Worm (Caenorhabditis elegans) whole organism, mixed stage, embryonic: ENCODE results near the gene F19G12.1.

Experiments used
- bed-3 ChIP-seq: fragments of 200-800 bp; sonication (Bioruptor generic); optimal IDR thresholded peaks from 3 replicates; lab custom pipeline; 2018; ENCODE audit warnings: mild to moderate bottlenecking, missing genetic modification characterization, moderate library complexity, missing compliant biosample characterization
- blmp-1 ChIP-seq: fragments of 150-350 bp; optimal IDR thresholded peaks from 2 replicates; lab custom pipeline; 2014; ENCODE audit warnings: missing biosample characterization, missing genetic modification characterization
- ceh-39 ChIP-seq: fragments of 150-350 bp; optimal IDR thresholded peaks from 2 replicates; lab custom pipeline; 2014; ENCODE audit warnings: missing biosample characterization, missing genetic modification characterization
- ceh-43 ChIP-seq: fragments of 200-800 bp; sonication (Bioruptor generic); optimal IDR thresholded peaks from 2 replicates; lab custom pipeline; 2018; ENCODE audit warnings: mild to moderate bottlenecking, missing genetic modification characterization, moderate library complexity, missing compliant biosample characterization
- ceh-83 ChIP-seq: fragments of 200-800 bp; sonication (Bioruptor generic); optimal IDR thresholded peaks from 2 replicates; lab custom pipeline; 2018; ENCODE audit warnings: mild to moderate bottlenecking, missing genetic modification characterization, missing compliant biosample characterization
- ces-1 ChIP-seq: fragments of 150-350 bp; optimal IDR thresholded peaks from 2 replicates; lab custom pipeline; 2014; ENCODE audit warnings: missing biosample characterization, missing genetic modification reagents, missing genetic modification characterization
- cnd-1 ChIP-seq: fragments of 200-800 bp; sonication (Bioruptor generic); optimal IDR thresholded peaks from 2 replicates; lab custom pipeline; 2018; ENCODE audit warnings: mild to moderate bottlenecking, missing genetic modification characterization, missing compliant biosample characterization
- drap-1 ChIP-seq: fragments of 200-800 bp; sonication (Bioruptor generic); optimal IDR thresholded peaks from 3 replicates; lab custom pipeline; 2018; ENCODE audit warnings: mild to moderate bottlenecking, missing genetic modification characterization, missing compliant biosample characterization
- elt-1 ChIP-seq: sonication (generic microtip); optimal IDR thresholded peaks from 2 replicates; lab custom pipeline; 2017; ENCODE audit warnings: missing genetic modification characterization, mild to moderate bottlenecking, missing compliant biosample characterization, antibody characterized with exemption, moderate library complexity, borderline replicate concordance; ENCODE audit not compliant: insufficient read depth
- elt-3 ChIP-seq: fragments of 150-350 bp; optimal IDR thresholded peaks from 2 replicates; lab custom pipeline; 2014; ENCODE audit warnings: missing biosample characterization, missing genetic modification characterization
- flh-1 ChIP-seq: fragments of 200-800 bp; sonication (Bioruptor generic); optimal IDR thresholded peaks from 2 replicates; lab custom pipeline; 2018; ENCODE audit warnings: mild to moderate bottlenecking, missing genetic modification characterization, moderate library complexity, missing compliant biosample characterization
- ham-2 ChIP-seq: fragments of 200-800 bp; sonication (Bioruptor generic); optimal IDR thresholded peaks from 2 replicates; lab custom pipeline; 2018; ENCODE audit warnings: mild to moderate bottlenecking, missing genetic modification characterization, missing compliant biosample characterization
- hlh-1 ChIP-seq: fragments of 150-350 bp; optimal IDR thresholded peaks from 2 replicates; lab custom pipeline; 2014; ENCODE audit warnings: missing biosample characterization, missing genetic modification reagents, missing genetic modification characterization
- lin-13 ChIP-seq: fragments of 150-350 bp; optimal IDR thresholded peaks from 2 replicates; lab custom pipeline; 2014; ENCODE audit warnings: missing biosample characterization, missing genetic modification characterization
- lsy-2 ChIP-seq: fragments of 150-350 bp; optimal IDR thresholded peaks from 2 replicates; lab custom pipeline; 2014; ENCODE audit warnings: missing biosample characterization, missing genetic modification characterization
- mab-5 ChIP-seq: fragments of 150-350 bp; optimal IDR thresholded peaks from 2 replicates; lab custom pipeline; 2014; ENCODE audit warnings: missing biosample characterization, missing genetic modification characterization
- mep-1 ChIP-seq: fragments of 150-350 bp; optimal IDR thresholded peaks from 2 replicates; lab custom pipeline; 2017; ENCODE audit warnings: missing biosample characterization, missing genetic modification reagents, missing genetic modification characterization, inconsistent platforms
- nhr-12 ChIP-seq: fragments of 150-350 bp; optimal IDR thresholded peaks from 2 replicates; lab custom pipeline; 2014; ENCODE audit warnings: missing biosample characterization, missing genetic modification characterization
- nhr-2 ChIP-seq: fragments of 150-350 bp; optimal IDR thresholded peaks from 2 replicates; lab custom pipeline; 2014; ENCODE audit warnings: missing biosample characterization, missing genetic modification characterization
- nhr-237 ChIP-seq: fragments of 150-350 bp; optimal IDR thresholded peaks from 2 replicates; lab custom pipeline; 2014; ENCODE audit warnings: missing biosample characterization, missing genetic modification characterization
- nhr-28 ChIP-seq: fragments of 150-350 bp; optimal IDR thresholded peaks from 2 replicates; lab custom pipeline; 2014; ENCODE audit warnings: missing biosample characterization, missing genetic modification characterization
- nhr-76 ChIP-seq: sonication (generic microtip); optimal IDR thresholded peaks from 2 replicates; lab custom pipeline; 2017; ENCODE audit warnings: missing biosample characterization, missing genetic modification characterization
- pha-4 ChIP-seq: fragments of 150-350 bp; optimal IDR thresholded peaks from 2 replicates; lab custom pipeline; 2018; ENCODE audit warnings: missing biosample characterization, missing genetic modification reagents, missing genetic modification characterization
- snpc-4 ChIP-seq: fragments of 150-350 bp; optimal IDR thresholded peaks from 2 replicates; lab custom pipeline; 2014; ENCODE audit warnings: missing biosample characterization, missing genetic modification characterization
- sptf-1 ChIP-seq: sonication (generic microtip); optimal IDR thresholded peaks from 2 replicates; lab custom pipeline; 2017; ENCODE audit warnings: mild to moderate bottlenecking, missing genetic modification characterization, moderate library complexity, missing compliant biosample characterization
- tbx-8 ChIP-seq: fragments of 200-800 bp; sonication (Bioruptor generic); optimal IDR thresholded peaks from 2 replicates; lab custom pipeline; 2018; ENCODE audit warnings: mild to moderate bottlenecking, missing genetic modification characterization, moderate library complexity, missing compliant biosample characterization
- unc-120 ChIP-seq: sonication (generic microtip); optimal IDR thresholded peaks from 2 replicates; lab custom pipeline; 2017; ENCODE audit warnings: missing genetic modification characterization, missing compliant biosample characterization; ENCODE audit not compliant: poor library complexity, severe bottlenecking
- unc-62 ChIP-seq: fragments of 150-350 bp; optimal IDR thresholded peaks from 2 replicates; lab custom pipeline; 2014; ENCODE audit warnings: missing biosample characterization, missing genetic modification reagents, missing genetic modification characterization
- zip-8 ChIP-seq: fragments of 150-350 bp; optimal IDR thresholded peaks from 2 replicates; lab custom pipeline; 2014; ENCODE audit warnings: missing biosample characterization, missing genetic modification characterization
- ztf-11 ChIP-seq: fragments of 150-350 bp; optimal IDR thresholded peaks from 2 replicates; lab custom pipeline; 2014; ENCODE audit warnings: missing biosample characterization, missing genetic modification characterization

Gene F19G12.1

ce11 chrX:1472880-1473279 is 42.1 kb downstream of the F19G12.1 start, which contains the start of gene D1005.5:
Gene D1005.5 (minus strand): TSS chrX:1472980.
- no peak for TF ChIP-seq nhr-76 (tag; lab: Kevin White, UChicago)
- TF ChIP-seq sptf-1 (tag; lab: Kevin White, UChicago) = no peak
- no peak for TF ChIP-seq flh-1
- no peak for TF ChIP-seq ceh-39 (tag; lab: Kevin White, UChicago)
- TF ChIP-seq cnd-1 (tag; lab: Kevin White, UChicago) = no peak
- TF ChIP-seq elt-1 = no peak
- TF ChIP-seq elt-3 (tag; lab: Kevin White, UChicago) = no peak
- TF ChIP-seq bed-3 (GFP tag; lab: Kevin White, UChicago) = no peak
- no peak for TF ChIP-seq ham-2 (GFP tag; lab: Kevin White, UChicago)
- no peak for TF ChIP-seq zip-8 (tag; lab: Kevin White, UChicago)
- no peak for TF ChIP-seq drap-1 (GFP tag; lab: Kevin White, UChicago)
- no peak for TF ChIP-seq ztf-11 (tag; lab: Kevin White, UChicago)
- no peak for TF ChIP-seq snpc-4 (tag; lab: Kevin White, UChicago)
- TF ChIP-seq nhr-12 (tag; lab: Kevin White, UChicago) = no peak
- no peak for TF ChIP-seq lsy-2

DNA sequence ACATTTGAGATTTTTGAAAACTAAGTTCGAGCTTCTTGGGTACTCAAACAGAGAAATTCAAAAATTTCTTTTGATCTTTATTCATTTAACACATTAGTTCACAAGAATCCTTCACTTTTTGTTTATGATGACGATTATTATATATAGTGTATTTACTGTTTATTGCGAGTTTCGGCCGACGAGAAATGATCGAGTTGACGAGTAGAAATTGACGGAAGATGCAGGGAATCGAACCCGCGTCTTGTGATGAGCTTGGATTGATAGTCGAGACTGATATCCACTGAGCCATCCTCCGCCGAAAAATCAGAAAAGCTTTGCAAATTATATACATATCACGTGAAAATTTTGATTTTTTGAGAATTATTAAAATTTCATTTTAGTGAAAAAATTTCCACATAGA is 43.0 kb downstream of the F19G12.1 start:
- no peak for TF ChIP-seq mep-1 (tag; lab: Kevin White, UChicago)

- TF ChIP-seq ztf-11 (tag; lab: Kevin White, UChicago) (no peak), hlh-1 (tag; lab: Kevin White, UChicago) (no peak), nhr-237 (tag; lab: Kevin White, UChicago) (no peak), lsy-2 (no peak), nhr-2 (tag; lab: Kevin White, UChicago) (no peak), mab-5 (no peak), ces-1 (GFP tag; lab: Kevin White, UChicago) (no peak), ham-2 (GFP tag; lab: Kevin White, UChicago) (no peak), elt-1 (no peak), cnd-1 (tag; lab: Kevin White, UChicago) (no peak)
- TF ChIP-seq, all 35 proteins: peak for 0
Measured at ce11 chrX:1476005-1476404, 45.2 kb downstream of the F19G12.1 start.

ce11 chrX:1477932-1478331 is 47.1 kb downstream of the F19G12.1 start:
- no peak for TF ChIP-seq lin-13 (tag; lab: Kevin White, UChicago)
- TF ChIP-seq elt-3 (tag; lab: Kevin White, UChicago) = peak; percentile 18
- TF ChIP-seq zip-8 (tag; lab: Kevin White, UChicago) = no peak
- no peak for TF ChIP-seq ces-1 (GFP tag; lab: Kevin White, UChicago)
- no peak for TF ChIP-seq ceh-83 (GFP tag; lab: Kevin White, UChicago)

DNA sequence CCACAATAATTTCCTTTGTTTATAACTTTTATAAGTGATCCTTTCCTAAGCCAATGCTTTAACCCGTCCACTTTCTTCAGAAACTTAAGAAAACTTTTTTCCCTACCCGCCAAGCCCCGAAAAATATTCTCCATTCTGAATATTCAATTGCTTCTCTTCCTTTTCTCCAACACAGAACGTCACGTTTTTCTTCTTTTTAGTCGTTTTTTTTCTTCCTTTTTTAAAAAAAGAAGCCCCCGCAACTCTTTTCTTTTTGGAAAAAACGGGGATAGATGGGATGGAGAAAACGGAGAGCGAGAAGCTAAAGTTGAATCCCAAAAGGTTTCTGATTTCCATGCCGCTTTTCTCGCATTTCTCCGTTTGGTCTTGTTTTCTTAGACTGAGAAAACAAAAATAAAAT is 47.8 kb downstream of the F19G12.1 start:
- TF ChIP-seq nhr-28 (no peak), ces-1 (GFP tag; lab: Kevin White, UChicago) (no peak), unc-120 (tag; lab: Kevin White, UChicago) (no peak), elt-1 (no peak), mep-1 (tag; lab: Kevin White, UChicago) (no peak), pha-4 (tag; lab: Kevin White, UChicago) (no peak), lin-13 (tag; lab: Kevin White, UChicago) (no peak), mab-5 (no peak)
- TF ChIP-seq, all 35 proteins: peak for 0

DNA sequence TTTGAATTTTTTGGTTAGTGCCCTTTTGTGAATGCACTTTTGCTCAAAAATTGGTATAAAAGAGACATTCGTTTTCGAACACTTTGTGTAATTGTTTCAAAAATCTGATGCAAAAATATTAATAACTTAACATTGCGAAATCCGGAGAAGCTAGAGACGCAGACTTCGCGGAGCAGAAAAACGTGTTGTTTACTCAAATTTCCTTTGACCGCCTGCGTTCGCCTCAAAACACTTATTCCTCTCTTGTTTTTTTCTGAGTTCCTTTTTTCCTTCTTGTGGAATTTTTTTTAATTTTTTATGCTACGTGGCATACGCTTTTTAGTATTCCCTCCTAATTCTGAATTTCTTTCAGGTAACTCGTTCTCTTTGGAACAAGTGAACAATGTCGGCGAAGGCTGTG is 48.4 kb downstream of the F19G12.1 start, which contains the start of gene acly-1:
TSS of gene acly-1 (plus strand) at position 353 of the 400 bp plus-strand sequence.
- no peak for TF ChIP-seq pha-4 (tag; lab: Kevin White, UChicago)
- no peak for TF ChIP-seq ztf-11 (tag; lab: Kevin White, UChicago)
- no peak for TF ChIP-seq unc-62 (GFP tag; lab: Kevin White, UChicago)
- TF ChIP-seq ceh-43 (GFP tag; lab: Kevin White, UChicago) = no peak

DNA sequence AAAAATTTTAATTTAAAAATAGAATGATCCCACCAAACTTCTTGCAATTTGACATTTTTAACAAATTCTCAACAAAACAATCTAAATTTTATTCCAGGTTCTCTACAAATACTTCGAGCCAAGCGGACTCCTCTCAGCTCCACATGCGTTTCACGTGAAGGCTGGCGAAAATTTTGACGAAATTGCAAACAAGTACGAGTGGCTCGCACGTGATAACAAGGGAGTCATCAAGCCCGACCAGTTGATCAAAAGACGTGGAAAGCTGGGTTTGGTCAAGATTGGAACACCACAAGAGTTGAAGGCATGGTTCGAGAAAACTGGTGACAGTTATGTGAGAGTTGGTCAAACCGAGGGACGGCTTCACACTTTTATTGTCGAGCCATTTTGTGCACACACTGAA is 48.8 kb downstream of the F19G12.1 start:
- TF ChIP-seq blmp-1 (tag; lab: Kevin White, UChicago) (no peak), ceh-39 (tag; lab: Kevin White, UChicago) (no peak), ham-2 (GFP tag; lab: Kevin White, UChicago) (no peak), mep-1 (tag; lab: Kevin White, UChicago) (no peak), ceh-83 (GFP tag; lab: Kevin White, UChicago) (no peak), ceh-43 (GFP tag; lab: Kevin White, UChicago) (no peak), tbx-8 (GFP tag; lab: Kevin White, UChicago) (no peak), hlh-1 (tag; lab: Kevin White, UChicago) (no peak), flh-1 (no peak), ces-1 (GFP tag; lab: Kevin White, UChicago) (no peak), unc-120 (tag; lab: Kevin White, UChicago) (no peak), nhr-28 (no peak)
